Worm (Caenorhabditis elegans): Measurements from ENCODE around the gene snn-1.

The snn-1 gene

ce11 chrIV:1814764-1815518 is at the start of gene snn-1:
Gene snn-1 (minus strand): TSS chrIV:1815118.
- TF ChIP-seq Y116A8C.19 (tag; optimal IDR thresholded peaks at IDR 0.05; ENCODE audit: borderline replicate concordance) (no peak), nhr-84 (tag; optimal IDR thresholded peaks at IDR 0.05) (no peak), nhr-11 (tag; optimal IDR thresholded peaks at IDR 0.05) (no peak), lsy-2 (tag; optimal IDR thresholded peaks at IDR 0.05) (no peak), pax-3 (tag; optimal IDR thresholded peaks at IDR 0.05) (no peak), ama-1 (optimal IDR thresholded peaks at IDR 0.05) (no peak), ceh-88 (GFP tag; IDR thresholded peaks at IDR 0.05) (no peak), efl-3 (GFP tag; optimal IDR thresholded peaks at IDR 0.05) (no peak), ceh-82 (tag; optimal IDR thresholded peaks at IDR 0.05) (peak in 1 of 3 experiments; percentile 43), C04F5.9 (tag; optimal IDR thresholded peaks at IDR 0.05) (no peak), efl-1 (optimal IDR thresholded peaks at IDR 0.05) (no peak), efl-1 (GFP tag; optimal IDR thresholded peaks at IDR 0.05 in 1 of 2) (peak in 1 of 2 experiments; percentile 35), lin-14 (GFP tag; optimal IDR thresholded peaks at IDR 0.05) (peak; percentile 63), grh-1 (GFP tag; IDR thresholded peaks at IDR 0.05) (no peak)

- TF ChIP-seq efl-1 (optimal IDR thresholded peaks at IDR 0.05) (no peak), efl-1 (GFP tag; optimal IDR thresholded peaks at IDR 0.05 in 1 of 2) (peak in 1 of 2 experiments; percentile 62), lin-39 (tag; optimal IDR thresholded peaks at IDR 0.05) (no peak), sup-37 (GFP tag; optimal IDR thresholded peaks at IDR 0.05) (no peak), ceh-88 (GFP tag; IDR thresholded peaks at IDR 0.05) (no peak), F16B12.6 (tag; optimal IDR thresholded peaks at IDR 0.05) (no peak), hlh-17 (GFP tag; optimal IDR thresholded peaks at IDR 0.05; ENCODE audit: borderline replicate concordance) (no peak), fkh-8 (tag; optimal IDR thresholded peaks at IDR 0.05) (no peak)
Measured at ce11 chrIV:1862655-1863054, 47.7 kb upstream of the snn-1 start.

- TF ChIP-seq snpc-4 (tag; optimal IDR thresholded peaks at IDR 0.05) (no peak), nhr-76 (tag; optimal IDR thresholded peaks at IDR 0.05) (no peak), grh-1 (GFP tag; IDR thresholded peaks at IDR 0.05) (no peak), vab-15 (tag; optimal IDR thresholded peaks at IDR 0.05) (no peak), mep-1 (tag; optimal IDR thresholded peaks at IDR 0.05) (no peak), ces-1 (GFP tag; optimal IDR thresholded peaks at IDR 0.05) (no peak), zag-1 (tag; optimal IDR thresholded peaks at IDR 0.05) (no peak), Y116A8C.19 (tag; optimal IDR thresholded peaks at IDR 0.05; ENCODE audit: borderline replicate concordance) (no peak), nhr-84 (tag; optimal IDR thresholded peaks at IDR 0.05) (no peak), ceh-63 (GFP tag; optimal IDR thresholded peaks at IDR 0.05) (no peak), jun-1 (tag; optimal IDR thresholded peaks at IDR 0.05) (no peak), ceh-82 (tag; optimal IDR thresholded peaks at IDR 0.05) (no peak), lin-15B (tag; optimal IDR thresholded peaks at IDR 0.05) (no peak), sptf-1 (tag; optimal IDR thresholded peaks at IDR 0.05) (no peak), elt-3 (tag; optimal IDR thresholded peaks at IDR 0.05) (no peak), nhr-12 (tag; optimal IDR thresholded peaks at IDR 0.05) (no peak), nhr-11 (tag; optimal IDR thresholded peaks at IDR 0.05) (no peak), C34B4.2 (tag; optimal IDR thresholded peaks at IDR 0.05) (no peak), ztf-11 (tag; optimal IDR thresholded peaks at IDR 0.05) (no peak)
Measured at ce11 chrIV:1860965-1861364, 46.0 kb upstream of the snn-1 start.

ce11 chrIV:1859365-1859982 is 44.6 kb upstream of the snn-1 start:
- TF ChIP-seq lin-14 (GFP tag; optimal IDR thresholded peaks at IDR 0.05) (peak; percentile 78), C34B4.2 (tag; optimal IDR thresholded peaks at IDR 0.05) (no peak), nhr-84 (tag; optimal IDR thresholded peaks at IDR 0.05) (no peak), snu-23 (GFP tag; optimal IDR thresholded peaks at IDR 0.05) (peak; percentile 36), egl-13 (tag; optimal IDR thresholded peaks at IDR 0.05) (no peak), sptf-1 (tag; optimal IDR thresholded peaks at IDR 0.05) (no peak), nhr-237 (tag; optimal IDR thresholded peaks at IDR 0.05) (no peak), aha-1 (tag; optimal IDR thresholded peaks at IDR 0.05) (no peak), fkh-8 (tag; optimal IDR thresholded peaks at IDR 0.05) (no peak), nhr-90 (tag; optimal IDR thresholded peaks at IDR 0.05; ENCODE audit: poor library complexity) (peak; percentile 41), blmp-1 (tag; optimal IDR thresholded peaks at IDR 0.05) (peak; percentile 95), tlp-1 (tag; optimal IDR thresholded peaks at IDR 0.05) (no peak), elt-2 (tag; optimal IDR thresholded peaks at IDR 0.05) (peak; percentile 10), nhr-77 (tag; optimal IDR thresholded peaks at IDR 0.05) (no peak), efl-3 (GFP tag; optimal IDR thresholded peaks at IDR 0.05) (no peak), jun-1 (tag; optimal IDR thresholded peaks at IDR 0.05) (no peak), nhr-19 (GFP tag; conservative IDR thresholded peaks at IDR 0.05) (peak; percentile 26; the same call in 1 of the 2 replicates), ceh-88 (GFP tag; IDR thresholded peaks at IDR 0.05) (no peak), irx-1 (tag; optimal IDR thresholded peaks at IDR 0.05) (no peak), nhr-47 (tag; optimal IDR thresholded peaks at IDR 0.05) (peak; percentile 25), hlh-17 (GFP tag; optimal IDR thresholded peaks at IDR 0.05; ENCODE audit: borderline replicate concordance) (no peak)

All from whole organism, L1 larva.